Fruit fly (Drosophila melanogaster) whole organism, prepupa: Measurements from ENCODE around the gene CG7772.

Experiments
- Blimp-1 ChIP-seq: fragments of 200-800 bp; sonication (Bioruptor generic); optimal IDR thresholded peaks from 3 replicates; lab custom pipeline; 2017; ENCODE audit warnings: missing biosample characterization, missing genetic modification characterization, mild to moderate bottlenecking, moderate library complexity, missing genetic modification reagents
- CG10631 ChIP-seq: fragments of 200-800 bp; sonication (Bioruptor generic); optimal IDR thresholded peaks from 2 replicates; lab custom pipeline; 2016; ENCODE audit warnings: missing biosample characterization, missing genetic modification characterization
- CG11762 ChIP-seq: fragments of 200-800 bp; sonication (Bioruptor generic); optimal IDR thresholded peaks from 3 replicates; lab custom pipeline; 2016; ENCODE audit warnings: missing biosample characterization, missing genetic modification characterization; ENCODE audit not compliant: insufficient read depth
- CG11902 ChIP-seq: fragments of 200-800 bp; sonication (Bioruptor generic); optimal IDR thresholded peaks from 3 replicates; lab custom pipeline; 2016; ENCODE audit warnings: missing biosample characterization, missing genetic modification characterization
- CG16779 ChIP-seq: fragments of 200-800 bp; sonication (Bioruptor generic); optimal IDR thresholded peaks from 3 replicates; lab custom pipeline; 2017; ENCODE audit warnings: missing biosample characterization, mild to moderate bottlenecking, missing genetic modification characterization
- CG32006 ChIP-seq: fragments of 200-800 bp; sonication (Bioruptor generic); optimal IDR thresholded peaks from 3 replicates; lab custom pipeline; 2017; ENCODE audit warnings: missing biosample characterization, mild to moderate bottlenecking, missing genetic modification characterization
- CG34406 ChIP-seq: fragments of 200-800 bp; sonication (Bioruptor generic); optimal IDR thresholded peaks from 3 replicates; lab custom pipeline; 2016; ENCODE audit warnings: missing biosample characterization, missing genetic modification characterization
- CG3919 ChIP-seq: fragments of 200-800 bp; sonication (Bioruptor generic); optimal IDR thresholded peaks from 3 replicates; lab custom pipeline; 2016; ENCODE audit warnings: missing biosample characterization, missing genetic modification characterization
- CG6163 ChIP-seq: fragments of 200-800 bp; sonication (Bioruptor generic); IDR thresholded peaks from 3 replicates; pipeline ENCODE4 v1.3.6; 2022; ENCODE audit warnings: missing biosample characterization, missing genetic modification characterization
- CG6276 ChIP-seq: fragments of 200-800 bp; sonication (Bioruptor generic); optimal IDR thresholded peaks from 2 replicates; lab custom pipeline; 2017; ENCODE audit warnings: missing biosample characterization, mild to moderate bottlenecking, missing genetic modification characterization
- CG6792 ChIP-seq: fragments of 200-800 bp; sonication (Bioruptor generic); optimal IDR thresholded peaks from 3 replicates; lab custom pipeline; 2016; ENCODE audit warnings: missing biosample characterization, missing genetic modification characterization
- CG6808 ChIP-seq: fragments of 200-800 bp; sonication (Bioruptor generic); optimal IDR thresholded peaks from 3 replicates; lab custom pipeline; 2017; ENCODE audit warnings: missing biosample characterization, missing genetic modification characterization, mild to moderate bottlenecking, moderate library complexity, missing genetic modification reagents
- CG8119 ChIP-seq: fragments of 200-800 bp; sonication (Bioruptor generic); IDR thresholded peaks from 3 replicates; pipeline ENCODE4 v1.3.6; 2022; ENCODE audit warnings: missing biosample characterization, missing genetic modification characterization
- CG8632 ChIP-seq: fragments of 200-800 bp; sonication (Bioruptor generic); optimal IDR thresholded peaks from 3 replicates; lab custom pipeline; 2016; ENCODE audit warnings: missing biosample characterization, missing genetic modification characterization
- CG9139 ChIP-seq: fragments of 200-800 bp; sonication (Bioruptor generic); optimal IDR thresholded peaks from 3 replicates; lab custom pipeline; 2017; ENCODE audit warnings: missing biosample characterization, mild to moderate bottlenecking, missing genetic modification characterization
- Eip78C ChIP-seq: fragments of 200-800 bp; sonication (Bioruptor generic); peaks from one replicate; lab custom pipeline; 2016; ENCODE audit warnings: missing biosample characterization, missing genetic modification characterization
- Ets21C ChIP-seq: fragments of 200-800 bp; sonication (Bioruptor generic); optimal IDR thresholded peaks from 3 replicates; lab custom pipeline; 2016; ENCODE audit warnings: missing biosample characterization, missing genetic modification characterization
- Ets96B ChIP-seq: fragments of 200-800 bp; optimal IDR thresholded peaks from 2 replicates; lab custom pipeline; 2019; ENCODE audit warnings: missing biosample characterization, mild to moderate bottlenecking, missing genetic modification characterization, moderate library complexity
- Gug ChIP-seq: fragments of 200-800 bp; sonication (Bioruptor generic); IDR thresholded peaks from 2 replicates; pipeline ENCODE4 v1.3.6; 2022; ENCODE audit warnings: missing biosample characterization, missing genetic modification characterization
- Hr39 ChIP-seq: fragments of 200-800 bp; sonication (Bioruptor generic); optimal IDR thresholded peaks from 2 replicates; lab custom pipeline; 2016; ENCODE audit warnings: missing biosample characterization, missing genetic modification characterization
- Lpt ChIP-seq: fragments of 200-800 bp; sonication (Bioruptor generic); optimal IDR thresholded peaks from 3 replicates; lab custom pipeline; 2016; ENCODE audit warnings: missing biosample characterization, missing genetic modification characterization
- Met ChIP-seq: fragments of 200-800 bp; sonication (Bioruptor generic); optimal IDR thresholded peaks from 3 replicates; lab custom pipeline; 2016; ENCODE audit warnings: missing biosample characterization, missing genetic modification characterization
- OdsH ChIP-seq: fragments of 200-800 bp; sonication (Bioruptor generic); optimal IDR thresholded peaks from 3 replicates; lab custom pipeline; 2016; ENCODE audit warnings: missing biosample characterization, missing genetic modification characterization
- Sox14 ChIP-seq: fragments of 200-800 bp; sonication (Bioruptor generic); optimal IDR thresholded peaks from 3 replicates; lab custom pipeline; 2016; ENCODE audit warnings: missing biosample characterization, missing genetic modification characterization
- Sox15 ChIP-seq: fragments of 200-800 bp; sonication (Bioruptor generic); optimal IDR thresholded peaks from 3 replicates; lab custom pipeline; 2016; ENCODE audit warnings: missing biosample characterization, missing genetic modification characterization
- achi ChIP-seq: fragments of 200-800 bp; sonication (Bioruptor generic); optimal IDR thresholded peaks from 3 replicates; lab custom pipeline; 2016; ENCODE audit warnings: missing biosample characterization, missing genetic modification characterization
- acj6 ChIP-seq: fragments of 200-800 bp; sonication (Bioruptor generic); optimal IDR thresholded peaks from 3 replicates; lab custom pipeline; 2016; ENCODE audit warnings: missing biosample characterization, missing genetic modification characterization
- cyc ChIP-seq: fragments of 200-800 bp; sonication (Bioruptor generic); optimal IDR thresholded peaks from 3 replicates; lab custom pipeline; 2016; ENCODE audit warnings: missing biosample characterization, missing genetic modification characterization
- dsx ChIP-seq: fragments of 200-800 bp; optimal IDR thresholded peaks from 3 replicates; lab custom pipeline; 2019; ENCODE audit warnings: missing biosample characterization, mild to moderate bottlenecking, missing genetic modification characterization, moderate library complexity; ENCODE audit not compliant: poor library complexity, severe bottlenecking
- eg ChIP-seq: fragments of 200-800 bp; sonication (Bioruptor generic); IDR thresholded peaks from 3 replicates; pipeline ENCODE4 v1.3.6; 2022; ENCODE audit warnings: missing biosample characterization, missing genetic modification characterization
- esn ChIP-seq: fragments of 200-800 bp; sonication (Bioruptor generic); optimal IDR thresholded peaks from 2 replicates; lab custom pipeline; 2016; ENCODE audit warnings: missing biosample characterization, mild to moderate bottlenecking, missing genetic modification characterization, moderate library complexity
- fd59A ChIP-seq: fragments of 200-800 bp; sonication (Bioruptor generic); optimal IDR thresholded peaks from 2 replicates; lab custom pipeline; 2017; ENCODE audit warnings: missing biosample characterization, mild to moderate bottlenecking, missing genetic modification characterization, missing genetic modification reagents
- fkh ChIP-seq: fragments of 200-800 bp; sonication (Bioruptor generic); optimal IDR thresholded peaks from 3 replicates; lab custom pipeline; 2017; ENCODE audit warnings: missing biosample characterization, mild to moderate bottlenecking, missing genetic modification characterization, moderate library complexity
- net ChIP-seq: fragments of 200-800 bp; sonication (Bioruptor generic); optimal IDR thresholded peaks from 3 replicates; lab custom pipeline; 2016; ENCODE audit warnings: missing biosample characterization, missing genetic modification characterization
- pdm3 ChIP-seq: fragments of 200-800 bp; sonication (Bioruptor generic); optimal IDR thresholded peaks from 3 replicates; lab custom pipeline; 2016; ENCODE audit warnings: missing biosample characterization, missing genetic modification characterization
- salr ChIP-seq, 2 experiments: fragments of 200-800 bp; sonication (Bioruptor generic); optimal IDR thresholded peaks; 3 replicates each; lab custom pipeline; 2016 to 2018; ENCODE audit warnings: missing biosample characterization in 2 of 2, missing genetic modification characterization in 2 of 2, mild to moderate bottlenecking in 1 of 2
- spab ChIP-seq: fragments of 200-800 bp; sonication (Bioruptor generic); optimal IDR thresholded peaks from 2 replicates; lab custom pipeline; 2017; ENCODE audit warnings: missing biosample characterization, mild to moderate bottlenecking, missing genetic modification characterization, missing genetic modification reagents
- ss ChIP-seq, 2 experiments: fragments of 200-800 bp; sonication (Bioruptor generic); optimal IDR thresholded peaks; 2 replicates in 1 of 2; 3 replicates in 1 of 2; lab custom pipeline; 2017 to 2018; ENCODE audit warnings: mild to moderate bottlenecking in 2 of 2, missing biosample characterization in 2 of 2, missing genetic modification characterization in 2 of 2, moderate library complexity in 1 of 2
- svp ChIP-seq: fragments of 200-800 bp; sonication (Bioruptor generic); peaks from one replicate; lab custom pipeline; 2016; ENCODE audit warnings: missing biosample characterization, missing genetic modification characterization

Gene CG7772

DNA sequence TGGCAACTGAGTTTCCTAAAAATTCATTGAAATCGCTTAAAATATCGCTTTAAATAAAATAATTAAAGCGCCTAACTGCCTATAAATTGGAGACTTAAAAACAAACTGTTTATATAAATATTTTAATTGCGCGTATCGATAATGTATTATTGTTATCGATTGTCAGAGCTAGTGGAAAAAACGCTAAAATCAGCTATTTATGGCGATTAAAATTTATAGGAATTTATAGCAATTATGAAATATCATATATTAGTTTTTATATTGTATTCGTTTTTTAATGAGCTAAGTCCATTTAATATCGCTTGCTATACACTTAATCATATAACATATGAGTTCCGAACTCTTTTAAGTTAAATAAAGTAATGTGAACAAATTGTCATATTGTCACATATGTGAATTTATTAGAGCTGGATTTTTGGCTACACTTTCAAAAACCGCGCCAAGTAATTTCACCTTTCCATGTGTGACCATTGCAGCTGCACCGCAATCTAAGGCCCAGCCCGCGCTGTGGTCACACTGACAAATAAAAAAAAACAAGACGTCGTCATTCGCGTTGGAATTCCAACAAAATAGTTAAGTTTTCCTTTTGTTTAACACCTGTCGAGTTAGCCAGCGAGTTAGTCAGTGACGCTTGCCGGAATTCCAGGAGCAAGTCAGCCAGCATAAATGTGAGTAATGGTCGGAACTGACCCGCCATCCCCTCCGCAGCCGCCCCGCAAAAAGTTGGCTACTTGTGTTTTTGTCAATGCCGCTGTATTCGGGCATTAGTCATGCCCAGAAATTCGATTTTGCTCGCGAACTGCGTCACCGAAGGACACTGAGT lies at the start of gene CG7772, which contains the start of gene Vps4:
TSS of gene CG7772 (minus strand) at position 78 of the 823 bp plus-strand sequence.
TSS of gene Vps4 (plus strand) at position 509 of the 823 bp plus-strand sequence.
- TF ChIP-seq Gug (GFP tag; lab: Robert Waterston, UW) (no peak), fkh (GFP tag; lab: Kevin White, UChicago) (peak; percentile 57), Sox14 (GFP tag; lab: Kevin White, UChicago) (peak; percentile 11), esn (GFP tag; lab: Kevin White, UChicago) (no peak), Eip78C (GFP tag; lab: Kevin White, UChicago) (peak; percentile 37), CG9139 (no peak), svp (GFP tag; lab: Kevin White, UChicago) (peak; percentile 56), cyc (GFP tag; lab: Kevin White, UChicago) (no peak)
- TF ChIP-seq, all 60 proteins: peak for 4

DNA sequence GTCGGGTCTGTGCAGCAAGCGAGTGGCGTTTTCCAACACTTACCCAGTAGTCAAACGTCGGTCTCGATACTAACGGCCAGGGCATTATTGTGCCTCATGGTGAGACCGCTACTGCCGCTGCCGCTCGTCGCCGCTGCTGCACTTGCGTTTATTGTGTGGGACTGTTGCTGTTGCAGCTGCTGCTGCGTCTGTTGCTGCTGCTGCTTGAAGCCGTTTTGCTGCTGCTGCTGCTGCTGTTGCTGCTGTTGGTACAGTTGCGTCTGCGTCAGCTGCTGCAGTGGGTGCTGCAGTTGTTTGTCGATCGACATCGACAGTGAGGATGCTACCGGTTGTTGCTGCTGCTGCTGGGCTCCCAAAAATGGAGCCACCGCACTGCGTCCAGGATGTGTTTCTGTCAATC lies 33.6 kb upstream of the CG7772 start:
- TF ChIP-seq cyc (GFP tag; lab: Kevin White, UChicago) (no peak), Lpt (GFP tag; lab: Kevin White, UChicago) (no peak), CG8119 (GFP tag; lab: Robert Waterston, UW) (no peak), fkh (GFP tag; lab: Kevin White, UChicago) (no peak), Ets96B (no peak), achi (GFP tag; lab: Kevin White, UChicago) (no peak), spab (no peak), CG32006 (no peak), CG34406 (GFP tag; lab: Kevin White, UChicago) (no peak), Sox14 (GFP tag; lab: Kevin White, UChicago) (no peak), CG3919 (GFP tag; lab: Kevin White, UChicago) (no peak)

DNA sequence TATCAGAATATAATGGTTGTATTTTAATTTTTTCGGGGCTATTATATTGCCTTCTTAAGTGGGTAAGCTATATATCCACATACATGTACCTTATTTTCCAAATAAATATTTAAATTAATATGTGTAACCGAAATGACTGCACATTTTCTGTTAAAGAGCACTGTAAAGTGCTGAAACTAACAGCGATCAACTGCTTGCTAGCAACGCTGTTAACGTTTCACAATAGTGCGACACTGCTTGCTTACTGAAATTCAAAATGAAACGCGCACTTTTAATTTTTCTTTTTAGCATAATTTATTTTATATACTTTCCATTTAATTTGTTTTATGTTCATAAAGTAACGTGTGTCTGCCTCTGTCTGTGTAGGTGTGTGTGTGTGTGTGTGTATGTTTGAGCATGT lies 17.0 kb upstream of the CG7772 start:
- TF ChIP-seq eg (GFP tag; lab: Robert Waterston, UW) (no peak), CG11762 (GFP tag; lab: Kevin White, UChicago) (no peak), dsx (GFP tag; lab: Kevin White, UChicago) (no peak), CG9139 (no peak), CG3919 (GFP tag; lab: Kevin White, UChicago) (no peak), Lpt (GFP tag; lab: Kevin White, UChicago) (no peak), achi (GFP tag; lab: Kevin White, UChicago) (no peak), CG6808 (GFP tag; lab: Kevin White, UChicago) (no peak), Met (GFP tag; lab: Kevin White, UChicago) (no peak), CG10631 (no peak), Sox14 (GFP tag; lab: Kevin White, UChicago) (no peak), fkh (GFP tag; lab: Kevin White, UChicago) (no peak), fd59A (no peak)
- TF ChIP-seq, all 60 proteins: peak for 0

DNA sequence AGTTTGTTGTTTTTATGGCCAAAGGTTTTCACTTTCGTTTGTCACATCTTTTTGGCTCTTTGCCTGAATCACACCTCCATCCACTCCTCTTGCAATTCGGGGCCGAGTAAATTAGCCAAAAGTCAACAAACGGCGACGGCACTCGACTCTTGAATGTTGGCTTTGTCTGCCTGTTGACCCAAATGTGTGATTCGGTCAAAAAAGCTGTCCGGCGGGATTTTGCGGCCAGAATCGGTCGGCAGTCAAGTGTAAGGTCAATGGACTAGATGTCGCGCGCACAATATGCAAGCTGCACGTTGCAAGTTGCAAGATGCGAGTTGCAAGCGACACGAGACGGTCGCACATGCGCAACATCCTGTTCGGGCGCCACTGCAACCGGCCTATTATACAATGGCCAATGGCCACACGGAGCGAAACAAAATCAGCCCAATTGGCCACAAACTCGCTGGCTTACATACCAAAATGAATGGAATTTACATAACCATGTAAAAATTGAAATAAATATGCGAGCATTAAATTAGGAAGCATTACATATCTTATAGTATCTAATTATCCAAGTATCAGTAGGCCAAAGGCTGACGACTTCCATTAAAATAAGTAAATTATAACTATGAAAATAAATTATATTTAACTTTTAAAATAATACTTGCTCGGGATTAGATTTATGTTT lies 10.6 kb upstream of the CG7772 start:
- peak; percentile 13 for TF ChIP-seq achi (GFP tag; lab: Kevin White, UChicago)
- TF ChIP-seq CG3919 (GFP tag; lab: Kevin White, UChicago): peak; percentile 36
- TF ChIP-seq pdm3: peak; percentile 3
- peak; percentile 37; the same call in 2 of the 3 replicates for TF ChIP-seq CG8119 (GFP tag; lab: Robert Waterston, UW)
- no peak for TF ChIP-seq CG11762 (GFP tag; lab: Kevin White, UChicago)
- peak; percentile 24 for TF ChIP-seq acj6
- peak; percentile 68 for TF ChIP-seq CG32006
- no peak for TF ChIP-seq Hr39 (GFP tag; lab: Kevin White, UChicago)
- TF ChIP-seq CG6808 (GFP tag; lab: Kevin White, UChicago): peak; percentile 6
- TF ChIP-seq Sox15 (GFP tag; lab: Kevin White, UChicago): no peak
- peak; percentile 21 for TF ChIP-seq OdsH (GFP tag; lab: Kevin White, UChicago)
- no peak for TF ChIP-seq CG11902
- no peak for TF ChIP-seq Ets21C (GFP tag; lab: Kevin White, UChicago)
- peak; percentile 6 for TF ChIP-seq CG10631
- peak; percentile 14 for TF ChIP-seq CG34406 (GFP tag; lab: Kevin White, UChicago)
- peak; percentile 54 for TF ChIP-seq svp (GFP tag; lab: Kevin White, UChicago)
- no peak for TF ChIP-seq ss (GFP tag; optimal IDR thresholded peaks at IDR 0.05; lab: Kevin White, UChicago)
- TF ChIP-seq CG16779 (tag; lab: Kevin White, UChicago): no peak
- peak; percentile 0 for TF ChIP-seq net (GFP tag; lab: Kevin White, UChicago)
- peak in 1 of 2 experiments; percentile 18 for TF ChIP-seq salr (GFP tag; optimal IDR thresholded peaks at IDR 0.05; lab: Kevin White, UChicago)
- TF ChIP-seq CG8632 (GFP tag; lab: Kevin White, UChicago): peak; percentile 26
- peak; percentile 40 for TF ChIP-seq CG6276 (GFP tag; lab: Kevin White, UChicago)
- TF ChIP-seq Sox14 (GFP tag; lab: Kevin White, UChicago): no peak
- peak; percentile 7 for TF ChIP-seq Lpt (GFP tag; lab: Kevin White, UChicago)
- TF ChIP-seq CG6792: peak; percentile 32
- no peak for TF ChIP-seq cyc (GFP tag; lab: Kevin White, UChicago)
- TF ChIP-seq Eip78C (GFP tag; lab: Kevin White, UChicago): peak; percentile 62
- peak; percentile 87 for TF ChIP-seq Blimp-1 (GFP tag; lab: Kevin White, UChicago)
- no peak for TF ChIP-seq CG6163 (GFP tag; lab: Robert Waterston, UW)
